Fruit fly (Drosophila melanogaster) whole organism, embryonic: ENCODE measurements around the gene Pnn.

ENCODE experiments used
- Awh ChIP-seq: fragments of 200-800 bp; sonication (Bioruptor generic); IDR thresholded peaks from 2 replicates; pipeline ENCODE4, ENCODE4 v1.3.6; 2022; ENCODE audit warnings: missing biosample characterization, missing genetic modification characterization
- Bgb ChIP-seq: fragments of 200-800 bp; sonication (Bioruptor generic); IDR thresholded peaks from 2 replicates; pipeline ENCODE4 v1.3.6; 2022; ENCODE audit warnings: missing biosample characterization, missing genetic modification characterization; ENCODE audit not compliant: partially characterized antibody
- CG10431 ChIP-seq: fragments of 200-800 bp; sonication (Bioruptor generic); optimal IDR thresholded peaks from 3 replicates; lab custom pipeline; 2018; ENCODE audit warnings: missing biosample characterization, mild to moderate bottlenecking, missing genetic modification characterization
- CG10462 ChIP-seq: fragments of 200-800 bp; sonication (Bioruptor generic); optimal IDR thresholded peaks from 2 replicates; lab custom pipeline; 2016; ENCODE audit warnings: missing biosample characterization, missing genetic modification characterization
- CG10543 ChIP-seq: fragments of 200-800 bp; sonication (Bioruptor generic); optimal IDR thresholded peaks from 3 replicates; lab custom pipeline; 2017; ENCODE audit warnings: missing biosample characterization, mild to moderate bottlenecking, missing genetic modification characterization, moderate library complexity
- CG10565 ChIP-seq: fragments of 200-800 bp; sonication (Bioruptor generic); optimal IDR thresholded peaks from 3 replicates; lab custom pipeline; 2016; ENCODE audit warnings: missing biosample characterization, mild to moderate bottlenecking, missing genetic modification characterization
- CG10979 ChIP-seq: fragments of 200-800 bp; sonication (Bioruptor generic); optimal IDR thresholded peaks from 2 replicates; lab custom pipeline; 2018; ENCODE audit warnings: missing biosample characterization, mild to moderate bottlenecking, missing genetic modification characterization, moderate library complexity
- CG11723 ChIP-seq: fragments of 200-800 bp; sonication (Bioruptor generic); optimal IDR thresholded peaks from 2 replicates; lab custom pipeline; 2017; ENCODE audit warnings: missing biosample characterization, mild to moderate bottlenecking, missing genetic modification characterization
- CG12391 ChIP-seq: fragments of 200-800 bp; sonication (Bioruptor generic); optimal IDR thresholded peaks from 3 replicates; lab custom pipeline; 2018; ENCODE audit warnings: missing biosample characterization, mild to moderate bottlenecking, missing genetic modification characterization, moderate library complexity
- CG12744 ChIP-seq: fragments of 200-800 bp; sonication (Bioruptor generic); optimal IDR thresholded peaks from 2 replicates; lab custom pipeline; 2016; ENCODE audit warnings: missing biosample characterization, missing genetic modification characterization
- CG12942 ChIP-seq: fragments of 200-800 bp; sonication (Bioruptor generic); optimal IDR thresholded peaks from 3 replicates; lab custom pipeline; 2016; ENCODE audit warnings: missing biosample characterization, missing genetic modification characterization
- CG13624 ChIP-seq: fragments of 200-800 bp; sonication (Bioruptor generic); optimal IDR thresholded peaks from 2 replicates; lab custom pipeline; 2016; ENCODE audit warnings: missing biosample characterization, missing genetic modification characterization
- CG14441 ChIP-seq: fragments of 200-800 bp; sonication (Bioruptor generic); IDR thresholded peaks from 2 replicates; pipeline ENCODE4 v1.3.6; 2022; ENCODE audit warnings: missing biosample characterization, missing genetic modification characterization
- CG17829 ChIP-seq: fragments of 200-800 bp; optimal IDR thresholded peaks from 2 replicates; lab custom pipeline; 2019; ENCODE audit warnings: missing biosample characterization, mild to moderate bottlenecking, missing genetic modification characterization, moderate library complexity
- CG18011 ChIP-seq: fragments of 200-800 bp; sonication (Bioruptor generic); optimal IDR thresholded peaks from 2 replicates; lab custom pipeline; 2017; ENCODE audit warnings: missing biosample characterization, missing genetic modification characterization, mild to moderate bottlenecking, moderate library complexity, missing genotype
- CG1832 ChIP-seq: fragments of 200-800 bp; sonication (Bioruptor generic); optimal IDR thresholded peaks from 2 replicates; lab custom pipeline; 2017; ENCODE audit warnings: missing biosample characterization, mild to moderate bottlenecking, missing genetic modification characterization, inconsistent platforms
- CG2199 ChIP-seq: fragments of 200-800 bp; sonication (Bioruptor generic); IDR thresholded peaks from 3 replicates; pipeline ENCODE4 v1.3.6; 2022; ENCODE audit warnings: missing biosample characterization, missing genetic modification characterization
- CG2202 ChIP-seq: fragments of 200-800 bp; sonication (Bioruptor generic); optimal IDR thresholded peaks from 2 replicates; lab custom pipeline; 2018; ENCODE audit warnings: missing biosample characterization, mild to moderate bottlenecking, missing genetic modification characterization
- CG5245 ChIP-seq: fragments of 200-800 bp; sonication (Bioruptor generic); optimal IDR thresholded peaks from 3 replicates; lab custom pipeline; 2016; ENCODE audit warnings: missing biosample characterization, missing genetic modification characterization
- CG6813 ChIP-seq: fragments of 200-800 bp; sonication (Bioruptor generic); optimal IDR thresholded peaks from 2 replicates; lab custom pipeline; 2017; ENCODE audit warnings: missing biosample characterization, missing genetic modification characterization, mild to moderate bottlenecking, moderate library complexity, missing genetic modification reagents
- CG7745 ChIP-seq: fragments of 200-800 bp; sonication (Bioruptor generic); optimal IDR thresholded peaks from 2 replicates; lab custom pipeline; 2018; ENCODE audit warnings: missing biosample characterization, mild to moderate bottlenecking, missing genetic modification characterization, moderate library complexity
- CG9215 ChIP-seq: fragments of 200-800 bp; sonication (Bioruptor generic); IDR thresholded peaks from 2 replicates; pipeline ENCODE4 v1.3.6; 2022; ENCODE audit warnings: missing biosample characterization, missing genetic modification characterization
- CG9609 ChIP-seq: fragments of 200-800 bp; sonication (Bioruptor generic); optimal IDR thresholded peaks from 3 replicates; lab custom pipeline; 2016; ENCODE audit warnings: missing biosample characterization, missing genetic modification characterization
- CG9876 ChIP-seq: fragments of 200-800 bp; sonication (Bioruptor generic); optimal IDR thresholded peaks from 2 replicates; lab custom pipeline; 2016; ENCODE audit warnings: missing biosample characterization, missing genetic modification characterization
- Chrac-16 ChIP-seq: fragments of 200-800 bp; sonication (Bioruptor generic); optimal IDR thresholded peaks from 3 replicates; lab custom pipeline; 2016; ENCODE audit warnings: missing biosample characterization, missing genetic modification characterization
- CkIIα-i1 ChIP-seq: fragments of 200-800 bp; sonication (Bioruptor generic); IDR thresholded peaks from 2 replicates; pipeline ENCODE4 v1.3.6; 2022; ENCODE audit warnings: missing biosample characterization, missing genetic modification characterization
- D19B ChIP-seq: fragments of 200-800 bp; sonication (Bioruptor generic); optimal IDR thresholded peaks from 2 replicates; lab custom pipeline; 2017; ENCODE audit warnings: missing biosample characterization, mild to moderate bottlenecking, missing genetic modification characterization
- Dek ChIP-seq: fragments of 200-800 bp; sonication (Bioruptor generic); optimal IDR thresholded peaks from 3 replicates; lab custom pipeline; 2019; ENCODE audit warnings: missing biosample characterization, mild to moderate bottlenecking, missing genetic modification characterization, moderate library complexity
- Doc2 ChIP-seq: fragments of 200-800 bp; sonication (Bioruptor generic); IDR thresholded peaks from 2 replicates; pipeline ENCODE4 v1.3.6; 2022; ENCODE audit warnings: missing biosample characterization, missing genetic modification characterization
- E2f1 ChIP-seq: fragments of 200-800 bp; sonication (Bioruptor generic); IDR thresholded peaks from 2 replicates; pipeline ENCODE4 v1.3.6; 2022; ENCODE audit warnings: missing biosample characterization, missing genetic modification characterization
- Fer2 ChIP-seq: fragments of 200-800 bp; sonication (Bioruptor generic); optimal IDR thresholded peaks from 2 replicates; lab custom pipeline; 2018; ENCODE audit warnings: missing biosample characterization, mild to moderate bottlenecking, missing genetic modification characterization, moderate library complexity
- NFAT ChIP-seq: fragments of 200-800 bp; sonication (Bioruptor generic); IDR thresholded peaks from 2 replicates; pipeline ENCODE4 v1.3.6; 2022; ENCODE audit warnings: missing biosample characterization, missing genetic modification characterization
- Nf-YC ChIP-seq: fragments of 200-800 bp; optimal IDR thresholded peaks from 3 replicates; lab custom pipeline; 2019; ENCODE audit warnings: missing biosample characterization, mild to moderate bottlenecking, missing genetic modification characterization, moderate library complexity
- Sin3A ChIP-seq: fragments of >200 bp; optimal IDR thresholded peaks from 2 replicates; lab custom pipeline; 2018
- Spps ChIP-seq: fragments of 200-800 bp; sonication (Bioruptor generic); optimal IDR thresholded peaks from 2 replicates; lab custom pipeline; 2018; ENCODE audit warnings: missing biosample characterization, mild to moderate bottlenecking, missing genetic modification characterization
- Sry-β ChIP-seq: fragments of 200-800 bp; sonication (Bioruptor generic); optimal IDR thresholded peaks from 2 replicates; lab custom pipeline; 2018; ENCODE audit warnings: missing biosample characterization, mild to moderate bottlenecking, missing genetic modification characterization, moderate library complexity
- TFAM ChIP-seq: fragments of 200-800 bp; sonication (Bioruptor generic); optimal IDR thresholded peaks from 2 replicates; lab custom pipeline; 2017; ENCODE audit warnings: missing biosample characterization, missing genetic modification characterization, inconsistent platforms
- bsh ChIP-seq, 2 experiments: fragments of 200-800 bp; sonication (Bioruptor generic); optimal IDR thresholded peaks; 2 replicates each; lab custom pipeline; 2017 to 2018; ENCODE audit warnings: mild to moderate bottlenecking in 2 of 2, missing biosample characterization in 2 of 2, missing genetic modification characterization in 2 of 2, moderate library complexity in 1 of 2
- chif ChIP-seq, 2 experiments: fragments of 200-800 bp; sonication (Bioruptor generic); optimal IDR thresholded peaks; 3 replicates each; lab custom pipeline; 2016; ENCODE audit warnings: missing biosample characterization in 2 of 2, missing genetic modification characterization in 2 of 2
- crc ChIP-seq: fragments of 200-800 bp; sonication (Bioruptor generic); optimal IDR thresholded peaks from 2 replicates; lab custom pipeline; 2016; ENCODE audit warnings: missing biosample characterization, missing genetic modification characterization
- dmrt99B ChIP-seq: fragments of 200-800 bp; sonication (Bioruptor generic); optimal IDR thresholded peaks from 2 replicates; lab custom pipeline; 2018; ENCODE audit warnings: missing biosample characterization, mild to moderate bottlenecking, missing genetic modification characterization, moderate library complexity
- eve ChIP-seq, 2 experiments: fragments of >200 bp; optimal IDR thresholded peaks; 2 replicates each; lab custom pipeline; 2017; ENCODE audit warnings: missing biosample characterization in 2 of 2, missing genetic modification characterization in 2 of 2
- jumu ChIP-seq: fragments of 200-800 bp; sonication (Bioruptor generic); optimal IDR thresholded peaks from 3 replicates; lab custom pipeline; 2016; ENCODE audit warnings: missing biosample characterization, missing genetic modification characterization
- lab ChIP-seq: fragments of 200-800 bp; sonication (Bioruptor generic); optimal IDR thresholded peaks from 3 replicates; lab custom pipeline; 2017; ENCODE audit warnings: missing biosample characterization, missing genetic modification characterization, mild to moderate bottlenecking, moderate library complexity, missing genetic modification reagents
- luna ChIP-seq: fragments of 200-800 bp; sonication (Bioruptor generic); optimal IDR thresholded peaks from 2 replicates; lab custom pipeline; 2016; ENCODE audit warnings: missing biosample characterization, missing genetic modification characterization
- phol ChIP-seq: fragments of 200-800 bp; sonication (Bioruptor generic); optimal IDR thresholded peaks from 3 replicates; lab custom pipeline; 2018; ENCODE audit warnings: missing biosample characterization, mild to moderate bottlenecking, missing genetic modification characterization, moderate library complexity
- psq ChIP-seq: fragments of 200-800 bp; sonication (Bioruptor generic); optimal IDR thresholded peaks from 2 replicates; lab custom pipeline; 2017; ENCODE audit warnings: missing biosample characterization, missing genetic modification characterization
- pzg ChIP-seq: fragments of 200-800 bp; sonication (Bioruptor generic); optimal IDR thresholded peaks from 3 replicates; lab custom pipeline; 2018; ENCODE audit warnings: missing biosample characterization, mild to moderate bottlenecking, missing genetic modification characterization, moderate library complexity
- ro ChIP-seq: fragments of 200-800 bp; sonication (Bioruptor generic); IDR thresholded peaks from 2 replicates; pipeline ENCODE4 v1.3.6; 2022; ENCODE audit warnings: missing biosample characterization, missing genetic modification characterization
- sug ChIP-seq: fragments of 200-800 bp; optimal IDR thresholded peaks from 2 replicates; lab custom pipeline; 2019; ENCODE audit warnings: missing biosample characterization, mild to moderate bottlenecking, missing genetic modification characterization, moderate library complexity
- vnd ChIP-seq: fragments of 200-800 bp; sonication (Bioruptor generic); IDR thresholded peaks from 3 replicates; pipeline ENCODE4 v1.3.6; 2022; ENCODE audit warnings: missing biosample characterization, missing genetic modification characterization; ENCODE audit not compliant: partially characterized antibody
- zfh1 ChIP-seq: fragments of 200-800 bp; sonication (Bioruptor generic); IDR thresholded peaks from 3 replicates; pipeline ENCODE4 v1.3.6; 2022; ENCODE audit warnings: missing biosample characterization, missing genetic modification characterization

Pnn gene

DNA sequence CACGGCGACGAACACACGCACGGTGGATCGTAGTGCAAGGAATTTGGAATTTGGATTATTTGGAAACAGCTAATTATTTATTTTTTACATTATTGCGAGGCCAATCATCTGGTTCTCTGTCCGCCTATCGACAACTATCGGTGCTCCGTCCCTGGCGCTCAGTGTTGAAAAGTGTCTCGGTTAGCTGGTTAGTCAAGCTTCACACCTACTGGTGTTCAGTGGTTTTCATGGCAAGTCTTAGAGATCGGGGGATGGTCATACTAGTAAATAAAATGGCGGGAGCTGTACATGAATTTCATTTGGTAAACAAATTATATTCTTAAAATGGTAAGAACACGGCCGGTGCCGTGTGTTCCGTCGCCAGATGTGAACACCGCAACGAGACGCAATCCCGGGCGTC lies 29.8 kb upstream of the Pnn start, which contains the start of the genes trbd and dmt:
TSS of gene trbd (minus strand) at position 152 of the 400 bp plus-strand sequence.
TSS of gene dmt (plus strand) at position 257 of the 400 bp plus-strand sequence.
- TF ChIP-seq E2f1 (GFP tag; lab: Robert Waterston, UW) (no peak), Nf-YC (tag; lab: Kevin White, UChicago) (no peak), Fer2 (tag; lab: Kevin White, UChicago) (no peak), pzg (GFP tag; lab: Kevin White, UChicago) (peak; percentile 100), lab (GFP tag; lab: Kevin White, UChicago) (no peak), CG10565 (no peak), CG12744 (GFP tag; lab: Kevin White, UChicago) (no peak), crc (GFP tag; lab: Kevin White, UChicago) (no peak), ro (no peak), CG2199 (GFP tag; lab: Robert Waterston, UW) (no peak), CG11723 (GFP tag; lab: Kevin White, UChicago) (no peak), CG2202 (no peak), Bgb (no peak), CG1832 (no peak), jumu (peak; percentile 69), TFAM (GFP tag; lab: Kevin White, UChicago) (no peak), NFAT (GFP tag; lab: Robert Waterston, UW) (no peak), D19B (GFP tag; lab: Kevin White, UChicago) (no peak), dmrt99B (tag; lab: Kevin White, UChicago) (no peak), CkIIα-i1 (GFP tag; lab: Robert Waterston, UW) (no peak), CG10431 (GFP tag; lab: Kevin White, UChicago) (no peak), CG10543 (GFP tag; lab: Kevin White, UChicago) (no peak), CG12942 (GFP tag; lab: Kevin White, UChicago) (peak; percentile 23), vnd (GFP tag; lab: Robert Waterston, UW) (no peak), CG9876 (GFP tag; lab: Kevin White, UChicago) (peak; percentile 76), phol (tag; lab: Kevin White, UChicago) (peak; percentile 99), Awh (no peak), CG18011 (GFP tag; lab: Kevin White, UChicago) (no peak), CG6813 (GFP tag; lab: Kevin White, UChicago) (no peak), bsh (GFP tag; optimal IDR thresholded peaks at IDR 0.05; lab: Kevin White, UChicago) (no peak), CG5245 (GFP tag; lab: Kevin White, UChicago) (peak; percentile 28), chif (GFP tag; optimal IDR thresholded peaks at IDR 0.05; lab: Kevin White, UChicago) (peak; percentile 3 to 54), CG14441 (GFP tag; lab: Robert Waterston, UW) (no peak), Spps (tag; lab: Kevin White, UChicago) (no peak), Dek (tag; lab: Kevin White, UChicago) (no peak), sug (tag; lab: Kevin White, UChicago) (no peak), Doc2 (no peak), zfh1 (GFP tag; lab: Robert Waterston, UW) (no peak), CG9215 (GFP tag; lab: Robert Waterston, UW) (no peak), CG10462 (peak; percentile 11), Sin3A (peak; percentile 89), Chrac-16 (GFP tag; lab: Kevin White, UChicago) (peak; percentile 24), psq (GFP tag; lab: Kevin White, UChicago) (no peak), CG9609 (GFP tag; lab: Kevin White, UChicago) (peak; percentile 53), CG13624 (GFP tag; lab: Kevin White, UChicago) (peak; percentile 76), luna (GFP tag; lab: Kevin White, UChicago) (peak; percentile 46), Sry-β (GFP tag; lab: Kevin White, UChicago) (no peak), eve (GFP tag; optimal IDR thresholded peaks at IDR 0.05; lab: Kevin White, UChicago) (no peak), CG17829 (tag; lab: Kevin White, UChicago) (no peak), CG12391 (tag; lab: Kevin White, UChicago) (no peak), CG7745 (tag; lab: Kevin White, UChicago) (no peak), CG10979 (tag; lab: Kevin White, UChicago) (peak; percentile 34)
